Worm (Caenorhabditis elegans) whole organism, L4/young adult: Measurements from ENCODE around the gene kin-15.

Experiments
- dao-5 ChIP-seq: sonication (generic microtip); optimal IDR thresholded peaks from 2 replicates; lab custom pipeline; 2016; ENCODE audit warnings: missing genotype, missing genetic modification characterization, moderate library complexity, missing compliant biosample characterization
- him-1 ChIP-seq: sonication (generic microtip); optimal IDR thresholded peaks from 2 replicates; lab custom pipeline; 2016; ENCODE audit warnings: missing genotype, missing genetic modification reagents, missing genetic modification characterization, missing compliant biosample characterization

DNA sequence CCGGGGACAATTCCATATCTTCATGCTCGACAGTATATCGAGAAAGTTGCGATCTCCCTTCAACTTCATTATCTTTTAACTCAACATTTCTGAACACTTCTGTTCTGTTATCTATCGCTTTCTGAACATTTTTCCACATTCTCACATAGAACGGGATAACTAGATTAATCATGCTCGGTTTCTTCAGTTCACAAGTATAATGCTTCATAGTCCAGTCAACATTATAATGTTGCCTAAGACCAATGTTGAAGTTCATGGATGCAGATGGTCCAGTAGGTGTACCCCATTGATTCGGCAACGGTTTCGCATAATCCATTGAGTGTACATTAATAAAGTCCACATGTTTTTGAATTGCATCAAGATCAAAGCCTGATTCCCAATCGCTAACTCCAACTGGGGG, 5.3 kb upstream of the kin-15 start:
- TF ChIP-seq him-1 (no peak), dao-5 (tag; lab: Kevin White, UChicago) (no peak)
